Fruit fly (Drosophila melanogaster) whole organism, embryonic: ENCODE measurements around the gene CG43179.

ENCODE experiments used
- Adf1 ChIP-seq: fragments of 200-800 bp; sonication (Bioruptor generic); IDR thresholded peaks from 2 replicates; pipeline ENCODE4 v1.3.6; 2022; ENCODE audit warnings: missing biosample characterization, missing genetic modification characterization
- Awh ChIP-seq: fragments of 200-800 bp; sonication (Bioruptor generic); IDR thresholded peaks from 2 replicates; pipeline ENCODE4, ENCODE4 v1.3.6; 2022; ENCODE audit warnings: missing biosample characterization, missing genetic modification characterization
- Bgb ChIP-seq: fragments of 200-800 bp; sonication (Bioruptor generic); IDR thresholded peaks from 2 replicates; pipeline ENCODE4 v1.3.6; 2022; ENCODE audit warnings: missing biosample characterization, missing genetic modification characterization; ENCODE audit not compliant: partially characterized antibody
- CG10654 ChIP-seq: fragments of 200-800 bp; sonication (Bioruptor generic); optimal IDR thresholded peaks from 2 replicates; lab custom pipeline; 2016; ENCODE audit warnings: missing biosample characterization, missing genetic modification characterization
- CG10979 ChIP-seq: fragments of 200-800 bp; sonication (Bioruptor generic); optimal IDR thresholded peaks from 2 replicates; lab custom pipeline; 2018; ENCODE audit warnings: missing biosample characterization, mild to moderate bottlenecking, missing genetic modification characterization, moderate library complexity
- CG12155 ChIP-seq: fragments of 200-800 bp; sonication (Bioruptor generic); optimal IDR thresholded peaks from 3 replicates; lab custom pipeline; 2016; ENCODE audit warnings: missing biosample characterization, missing genetic modification characterization
- CG15601 ChIP-seq: fragments of 200-800 bp; sonication (Bioruptor generic); optimal IDR thresholded peaks from 3 replicates; lab custom pipeline; 2019; ENCODE audit warnings: missing biosample characterization, mild to moderate bottlenecking, missing genetic modification characterization, moderate library complexity
- CG17328 ChIP-seq: fragments of 200-800 bp; sonication (Bioruptor generic); IDR thresholded peaks from 2 replicates; pipeline ENCODE4 v1.3.6; 2022; ENCODE audit warnings: missing biosample characterization, missing genetic modification characterization
- CG17361 ChIP-seq: fragments of 200-800 bp; sonication (Bioruptor generic); IDR thresholded peaks from 3 replicates; pipeline ENCODE4 v1.3.6; 2022; ENCODE audit warnings: missing biosample characterization, missing genetic modification characterization
- CG1792 ChIP-seq: fragments of 200-800 bp; sonication (Bioruptor generic); optimal IDR thresholded peaks from 2 replicates; lab custom pipeline; 2016; ENCODE audit warnings: missing biosample characterization, missing genetic modification characterization
- CG30403 ChIP-seq: fragments of 200-800 bp; sonication (Bioruptor generic); optimal IDR thresholded peaks from 3 replicates; lab custom pipeline; 2016; ENCODE audit warnings: missing biosample characterization, missing genetic modification characterization
- CG3726 ChIP-seq: fragments of 200-800 bp; sonication (Bioruptor generic); IDR thresholded peaks from 3 replicates; pipeline ENCODE4, ENCODE4 v1.3.6; 2022; ENCODE audit warnings: missing biosample characterization, missing genetic modification characterization
- CG3995 ChIP-seq: fragments of 200-800 bp; sonication (Bioruptor generic); optimal IDR thresholded peaks from 3 replicates; lab custom pipeline; 2016; ENCODE audit warnings: missing biosample characterization, missing genetic modification characterization
- CG42726 ChIP-seq: fragments of 200-800 bp; sonication (Bioruptor generic); IDR thresholded peaks from 2 replicates; pipeline ENCODE4 v1.3.6; 2022; ENCODE audit warnings: missing biosample characterization, missing genetic modification characterization; ENCODE audit not compliant: partially characterized antibody
- CG4404 ChIP-seq: fragments of 200-800 bp; sonication (Bioruptor generic); IDR thresholded peaks from 2 replicates; pipeline ENCODE4 v1.3.6; 2022; ENCODE audit warnings: missing biosample characterization, missing genetic modification characterization
- CG4617 ChIP-seq: fragments of 200-800 bp; sonication (Bioruptor generic); optimal IDR thresholded peaks from 3 replicates; lab custom pipeline; 2016; ENCODE audit warnings: missing biosample characterization, missing genetic modification characterization, borderline replicate concordance
- CG6272 ChIP-seq: fragments of 200-800 bp; sonication (Bioruptor generic); IDR thresholded peaks from 2 replicates; pipeline ENCODE4 v1.3.6; 2022; ENCODE audit warnings: missing biosample characterization, missing genetic modification characterization
- CG6813 ChIP-seq: fragments of 200-800 bp; sonication (Bioruptor generic); optimal IDR thresholded peaks from 2 replicates; lab custom pipeline; 2017; ENCODE audit warnings: missing biosample characterization, missing genetic modification characterization, mild to moderate bottlenecking, moderate library complexity, missing genetic modification reagents
- CG7372 ChIP-seq: fragments of 200-800 bp; sonication (Bioruptor generic); IDR thresholded peaks from 2 replicates; pipeline ENCODE4 v1.3.6; 2022; ENCODE audit warnings: missing biosample characterization, missing genetic modification characterization
- CG7987 ChIP-seq: fragments of 200-800 bp; sonication (Bioruptor generic); optimal IDR thresholded peaks from 2 replicates; lab custom pipeline; 2018; ENCODE audit warnings: missing biosample characterization, mild to moderate bottlenecking, missing genetic modification characterization, moderate library complexity
- CG9797 ChIP-seq: fragments of 200-800 bp; sonication (Bioruptor generic); optimal IDR thresholded peaks from 3 replicates; lab custom pipeline; 2018; ENCODE audit warnings: missing biosample characterization, mild to moderate bottlenecking, missing genetic modification characterization
- D19A ChIP-seq: fragments of 200-800 bp; optimal IDR thresholded peaks from 3 replicates; lab custom pipeline; 2019; ENCODE audit warnings: missing biosample characterization, mild to moderate bottlenecking, missing genetic modification characterization, moderate library complexity
- Dip2 ChIP-seq: fragments of 200-800 bp; sonication (Bioruptor generic); IDR thresholded peaks from 2 replicates; pipeline ENCODE4 v1.3.6; 2022; ENCODE audit warnings: missing biosample characterization, missing genetic modification characterization
- Doc2 ChIP-seq: fragments of 200-800 bp; sonication (Bioruptor generic); IDR thresholded peaks from 2 replicates; pipeline ENCODE4 v1.3.6; 2022; ENCODE audit warnings: missing biosample characterization, missing genetic modification characterization
- Fer3 ChIP-seq: fragments of 200-800 bp; sonication (Bioruptor generic); optimal IDR thresholded peaks from 2 replicates; lab custom pipeline; 2018; ENCODE audit warnings: missing biosample characterization, mild to moderate bottlenecking, missing genetic modification characterization, moderate library complexity
- Hr3 ChIP-seq: fragments of 200-800 bp; sonication (Bioruptor generic); optimal IDR thresholded peaks from 3 replicates; lab custom pipeline; 2016; ENCODE audit warnings: missing biosample characterization, missing genetic modification characterization
- Oaz ChIP-seq: fragments of 200-800 bp; sonication (Bioruptor generic); IDR thresholded peaks from 2 replicates; pipeline ENCODE4 v1.3.6; 2022; ENCODE audit warnings: missing biosample characterization, missing genetic modification characterization
- Oli ChIP-seq: fragments of 200-800 bp; sonication (Bioruptor generic); optimal IDR thresholded peaks from 2 replicates; lab custom pipeline; 2018; ENCODE audit warnings: missing biosample characterization, mild to moderate bottlenecking, missing genetic modification characterization, moderate library complexity
- Pdp1 ChIP-seq, 2 experiments: fragments of 200-800 bp; sonication (Bioruptor generic); optimal IDR thresholded peaks; 3 replicates each; lab custom pipeline; 2016; ENCODE audit warnings: missing biosample characterization in 2 of 2, missing genetic modification characterization in 2 of 2, mild to moderate bottlenecking in 1 of 2, moderate library complexity in 1 of 2
- Side ChIP-seq: fragments of 200-800 bp; sonication (Bioruptor generic); optimal IDR thresholded peaks from 2 replicates; lab custom pipeline; 2016; ENCODE audit warnings: missing biosample characterization, missing genetic modification characterization
- Six4 ChIP-seq: fragments of 200-800 bp; sonication (Bioruptor generic); optimal IDR thresholded peaks from 2 replicates; lab custom pipeline; 2016; ENCODE audit warnings: missing biosample characterization, missing genetic modification characterization
- Spps ChIP-seq: fragments of 200-800 bp; sonication (Bioruptor generic); optimal IDR thresholded peaks from 2 replicates; lab custom pipeline; 2018; ENCODE audit warnings: missing biosample characterization, mild to moderate bottlenecking, missing genetic modification characterization
- Ssrp ChIP-seq: fragments of 200-800 bp; sonication (Bioruptor generic); optimal IDR thresholded peaks from 2 replicates; lab custom pipeline; 2018; ENCODE audit warnings: missing biosample characterization, mild to moderate bottlenecking, missing genetic modification characterization, moderate library complexity
- bcd ChIP-seq: fragments of 200-800 bp; sonication (Bioruptor generic); optimal IDR thresholded peaks from 2 replicates; lab custom pipeline; 2017; ENCODE audit warnings: missing biosample characterization, mild to moderate bottlenecking, missing genetic modification characterization
- bigmax ChIP-seq: fragments of 200-800 bp; sonication (Bioruptor generic); optimal IDR thresholded peaks from 2 replicates; lab custom pipeline; 2018; ENCODE audit warnings: missing biosample characterization, mild to moderate bottlenecking, missing genetic modification characterization
- cad ChIP-seq: fragments of >200 bp; optimal IDR thresholded peaks from 2 replicates; lab custom pipeline; 2017; ENCODE audit warnings: missing biosample characterization, missing genetic modification characterization
- chm ChIP-seq: fragments of 200-800 bp; sonication (Bioruptor generic); IDR thresholded peaks from 2 replicates; pipeline ENCODE4 v1.3.6; 2022; ENCODE audit warnings: missing biosample characterization, missing genetic modification characterization
- dysf ChIP-seq: fragments of 200-800 bp; sonication (Bioruptor generic); IDR thresholded peaks from 3 replicates; pipeline ENCODE4 v1.3.6; 2022; ENCODE audit warnings: missing biosample characterization, missing genetic modification characterization
- esg ChIP-seq: fragments of 200-800 bp; sonication (Bioruptor generic); conservative IDR thresholded peaks from 2 replicates; pipeline ENCODE4 v1.3.6; 2022; ENCODE audit warnings: missing biosample characterization, missing genetic modification characterization
- exex ChIP-seq: fragments of 200-800 bp; sonication (Bioruptor generic); optimal IDR thresholded peaks from 4 replicates; lab custom pipeline; 2018; ENCODE audit warnings: missing biosample characterization, mild to moderate bottlenecking, missing genetic modification characterization, moderate library complexity
- eyg ChIP-seq: fragments of 200-800 bp; sonication (Bioruptor generic); optimal IDR thresholded peaks from 3 replicates; lab custom pipeline; 2016; ENCODE audit warnings: missing biosample characterization, missing genetic modification characterization
- fru ChIP-seq: fragments of >200 bp; optimal IDR thresholded peaks from 2 replicates; lab custom pipeline; 2017
- gcm ChIP-seq: fragments of 200-800 bp; sonication (Bioruptor generic); optimal IDR thresholded peaks from 2 replicates; lab custom pipeline; 2019; ENCODE audit warnings: missing biosample characterization, mild to moderate bottlenecking, missing genetic modification characterization, moderate library complexity
- grn ChIP-seq: fragments of 200-800 bp; sonication (Bioruptor generic); optimal IDR thresholded peaks from 3 replicates; lab custom pipeline; 2017; ENCODE audit warnings: missing biosample characterization, missing genetic modification characterization
- gsb-n ChIP-seq: fragments of 200-800 bp; sonication (Bioruptor generic); optimal IDR thresholded peaks from 3 replicates; lab custom pipeline; 2018; ENCODE audit warnings: missing biosample characterization, mild to moderate bottlenecking, missing genetic modification characterization
- ham ChIP-seq: fragments of 200-800 bp; sonication (Bioruptor generic); IDR thresholded peaks from 2 replicates; pipeline ENCODE4 v1.3.6; 2022; ENCODE audit warnings: missing biosample characterization, missing genetic modification characterization
- ro ChIP-seq: fragments of 200-800 bp; sonication (Bioruptor generic); IDR thresholded peaks from 2 replicates; pipeline ENCODE4 v1.3.6; 2022; ENCODE audit warnings: missing biosample characterization, missing genetic modification characterization
- seq ChIP-seq: fragments of 200-800 bp; sonication (Bioruptor generic); IDR thresholded peaks from 2 replicates; pipeline ENCODE4 v1.3.6; 2022; ENCODE audit warnings: missing biosample characterization, missing genetic modification characterization
- sob ChIP-seq: fragments of 200-800 bp; sonication (Bioruptor generic); IDR thresholded peaks from 2 replicates; pipeline ENCODE4 v1.3.6; 2022; ENCODE audit warnings: missing biosample characterization, missing genetic modification characterization
- ssp ChIP-seq: fragments of 200-800 bp; sonication (Bioruptor generic); IDR thresholded peaks from 2 replicates; pipeline ENCODE4 v1.3.6; 2022; ENCODE audit warnings: missing biosample characterization, missing genetic modification characterization
- wdn ChIP-seq: fragments of 200-800 bp; sonication (Bioruptor generic); IDR thresholded peaks from 2 replicates; pipeline ENCODE4 v1.3.6; 2022; ENCODE audit warnings: missing biosample characterization, missing genetic modification characterization
- zen2 ChIP-seq: fragments of 200-800 bp; sonication (Bioruptor generic); IDR thresholded peaks from 3 replicates; pipeline ENCODE4 v1.3.6; 2022; ENCODE audit warnings: missing biosample characterization, missing genetic modification characterization; ENCODE audit not compliant: partially characterized antibody

Gene CG43179

DNA sequence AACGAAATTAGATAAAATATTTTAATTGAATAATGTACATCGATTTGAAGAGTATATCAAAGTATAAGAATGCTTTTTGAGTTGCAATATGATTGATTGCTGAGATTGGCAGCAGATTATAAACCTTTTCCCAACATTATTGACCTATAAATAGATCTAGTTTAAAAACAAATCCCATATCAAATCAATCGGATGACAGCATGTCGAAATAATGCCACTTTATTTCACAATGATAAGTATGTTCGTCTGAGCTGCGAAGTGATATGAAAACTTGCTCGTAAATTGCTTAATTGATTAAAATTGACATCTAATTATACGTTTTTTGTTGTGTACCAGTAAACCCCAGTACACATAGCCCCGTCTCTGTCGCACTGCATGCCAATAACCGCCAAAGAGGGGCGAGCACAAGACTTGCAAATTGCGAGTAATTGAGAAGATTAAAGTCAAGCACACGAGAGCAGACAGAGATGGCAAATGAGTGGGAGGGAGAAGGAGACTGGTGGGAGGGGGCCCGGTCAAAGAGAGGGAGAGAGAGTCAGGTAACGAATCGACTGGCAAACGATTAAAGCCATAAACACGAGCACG is 27.2 kb downstream of the CG43179 start (continued):
- TF ChIP-seq bigmax (GFP tag; lab: Kevin White, UChicago): no peak
- no peak for TF ChIP-seq seq
- TF ChIP-seq CG12155 (GFP tag; lab: Kevin White, UChicago): peak; percentile 34
- TF ChIP-seq cad: peak; percentile 30
- TF ChIP-seq zen2 (GFP tag; lab: Robert Waterston, UW): no peak
- TF ChIP-seq Dip2: no peak
- no peak for TF ChIP-seq grn (GFP tag; lab: Kevin White, UChicago)
- no peak for TF ChIP-seq Side (GFP tag; lab: Kevin White, UChicago)
- peak; percentile 50 for TF ChIP-seq CG30403 (GFP tag; lab: Kevin White, UChicago)
- no peak for TF ChIP-seq CG3726 (GFP tag; lab: Robert Waterston, UW)
- no peak for TF ChIP-seq CG9797 (GFP tag; lab: Kevin White, UChicago)
- no peak for TF ChIP-seq CG6813 (GFP tag; lab: Kevin White, UChicago)
- TF ChIP-seq Oli (tag; lab: Kevin White, UChicago): peak; percentile 72
- TF ChIP-seq gcm (GFP tag; lab: Kevin White, UChicago): no peak
- TF ChIP-seq dysf (GFP tag; lab: Robert Waterston, UW): no peak
- no peak for TF ChIP-seq ham (GFP tag; lab: Robert Waterston, UW)
- TF ChIP-seq ssp (GFP tag; lab: Robert Waterston, UW): no peak
- no peak for TF ChIP-seq wdn (GFP tag; lab: Robert Waterston, UW)
- no peak for TF ChIP-seq fru (lab: Kevin White, UChicago)
- no peak for TF ChIP-seq sob (GFP tag; lab: Robert Waterston, UW)
- TF ChIP-seq exex (tag; lab: Kevin White, UChicago): peak; percentile 73
- TF ChIP-seq CG1792 (GFP tag; lab: Kevin White, UChicago): no peak
- no peak for TF ChIP-seq CG7987 (GFP tag; lab: Kevin White, UChicago)
- TF ChIP-seq Six4 (GFP tag; lab: Kevin White, UChicago): no peak
- TF ChIP-seq Spps (tag; lab: Kevin White, UChicago): no peak
- no peak for TF ChIP-seq CG17328
- TF ChIP-seq eyg (GFP tag; lab: Kevin White, UChicago): no peak
- no peak for TF ChIP-seq Awh (GFP tag; lab: Robert Waterston, UW)
- no peak for TF ChIP-seq CG7372 (GFP tag; lab: Robert Waterston, UW)
- TF ChIP-seq CG42726 (GFP tag; lab: Robert Waterston, UW): no peak
- TF ChIP-seq CG17361 (GFP tag; lab: Robert Waterston, UW): no peak
- TF ChIP-seq CG10979 (tag; lab: Kevin White, UChicago): no peak
- TF ChIP-seq CG15601 (tag; lab: Kevin White, UChicago): no peak
- no peak; the same call in 1 of the 2 replicates for TF ChIP-seq CG6272 (GFP tag; lab: Robert Waterston, UW)
- no peak for TF ChIP-seq CG10654
- TF ChIP-seq bcd (GFP tag; lab: Kevin White, UChicago): peak; percentile 46
- peak; percentile 10 for TF ChIP-seq D19A
- TF ChIP-seq Doc2: no peak
- TF ChIP-seq Ssrp: peak; percentile 37
- TF ChIP-seq Oaz (GFP tag; lab: Robert Waterston, UW): no peak
- peak in 1 of 2 experiments; percentile 30 for TF ChIP-seq Pdp1 (GFP tag; optimal IDR thresholded peaks at IDR 0.05; lab: Kevin White, UChicago)
- no peak for TF ChIP-seq CG4617 (GFP tag; lab: Kevin White, UChicago)
- TF ChIP-seq esg (GFP tag; lab: Robert Waterston, UW): no peak
- no peak for TF ChIP-seq ro
- peak; percentile 18 for TF ChIP-seq Hr3
- no peak for TF ChIP-seq chm (GFP tag; lab: Robert Waterston, UW)
- TF ChIP-seq CG3995 (GFP tag; lab: Kevin White, UChicago): peak; percentile 2
- no peak for TF ChIP-seq CG4404
- no peak for TF ChIP-seq gsb-n
- TF ChIP-seq Bgb (GFP tag; lab: Robert Waterston, UW): no peak
- TF ChIP-seq Fer3 (tag; lab: Kevin White, UChicago): peak; percentile 10
- TF ChIP-seq Adf1 (GFP tag; lab: Robert Waterston, UW): no peak
